Fruit fly (Drosophila melanogaster): Measurements from ENCODE around the gene Gtpx.

The Gtpx gene

dm6 chr3L:3377965-3378292, 51.9 kb downstream of the Gtpx start, which contains the start of gene Ids (continued):
- TF ChIP-seq CG9727 (GFP tag; optimal IDR thresholded peaks at IDR 0.05) (peak; percentile 69), Lhr (GFP tag; optimal IDR thresholded peaks at IDR 0.05) (peak; percentile 24), gro (GFP tag; optimal IDR thresholded peaks at IDR 0.05) (peak; percentile 50), CG2129 (GFP tag; IDR thresholded peaks at IDR 0.05; ENCODE audit: partially characterized antibody) (no peak), CG17328 (GFP tag; IDR thresholded peaks at IDR 0.05) (peak; percentile 80), CG18011 (GFP tag; optimal IDR thresholded peaks at IDR 0.05) (no peak), br (optimal IDR thresholded peaks at IDR 0.05) (no peak), kni (GFP tag; optimal IDR thresholded peaks at IDR 0.05) (no peak), D19B (GFP tag; optimal IDR thresholded peaks at IDR 0.05) (peak; percentile 89), bbx (GFP tag; IDR thresholded peaks at IDR 0.05; ENCODE audit: partially characterized antibody) (no peak), CG10209 (GFP tag; optimal IDR thresholded peaks at IDR 0.05) (peak; percentile 61), CG7928 (GFP tag; optimal IDR thresholded peaks at IDR 0.05) (no peak), rib (GFP tag; IDR thresholded peaks at IDR 0.05) (no peak), esg (GFP tag; conservative IDR thresholded peaks at IDR 0.05) (peak; percentile 73), Hand (GFP tag; optimal IDR thresholded peaks at IDR 0.05) (no peak), Adf1 (GFP tag; IDR thresholded peaks at IDR 0.05) (peak; percentile 43; the same call in 1 of the 2 replicates), CG11504 (tag; optimal IDR thresholded peaks at IDR 0.05) (peak; percentile 80), CG14860 (GFP tag; IDR thresholded peaks at IDR 0.05; ENCODE audit: partially characterized antibody) (no peak), Hr51 (GFP tag; optimal IDR thresholded peaks at IDR 0.05) (peak in 1 of 2 experiments; percentile 75), scrt (GFP tag; optimal IDR thresholded peaks at IDR 0.05) (peak; percentile 42), CG13424 (tag; optimal IDR thresholded peaks at IDR 0.05) (peak; percentile 58), Rx (GFP tag; IDR thresholded peaks at IDR 0.05) (peak; percentile 50; the same call in 1 of the 2 replicates), corto (GFP tag; optimal IDR thresholded peaks at IDR 0.05) (peak; percentile 42), al (GFP tag; IDR thresholded peaks at IDR 0.05) (peak; percentile 57; the same call in 1 of the 2 replicates), CG31224 (GFP tag; IDR thresholded peaks at IDR 0.05) (no peak), Ets65A (GFP tag) (peak; percentile 92), otp (GFP tag; IDR thresholded peaks at IDR 0.05) (peak; percentile 74; the same call in 1 of the 3 replicates), CG10462 (GFP tag; optimal IDR thresholded peaks at IDR 0.05) (peak; percentile 6), H15 (GFP tag; IDR thresholded peaks at IDR 0.05) (peak; percentile 79; the same call in 2 of the 3 replicates), ap (GFP tag; IDR thresholded peaks at IDR 0.05) (no peak; the same call in 1 of the 2 replicates), CG17186 (GFP tag; optimal IDR thresholded peaks at IDR 0.05) (no peak), BEAF-32 (GFP tag; optimal IDR thresholded peaks at IDR 0.05) (no peak), amos (GFP tag; IDR thresholded peaks at IDR 0.05; ENCODE audit: partially characterized antibody) (no peak), MBD-R2 (GFP tag; IDR thresholded peaks at IDR 0.05) (peak; percentile 26; the same call in 1 of the 2 replicates), CG31388 (GFP tag; optimal IDR thresholded peaks at IDR 0.05) (no peak)
